Fruit fly (Drosophila melanogaster) whole organism, embryonic: Measurements from ENCODE around the gene CG15429.

Experiments used
- CG15269 ChIP-seq: fragments of 200-800 bp; sonication (Bioruptor generic); optimal IDR thresholded peaks from 2 replicates; lab custom pipeline; 2018; ENCODE audit warnings: missing biosample characterization, mild to moderate bottlenecking, missing genetic modification characterization, moderate library complexity
- ERR ChIP-seq: fragments of 200-800 bp; sonication (Bioruptor generic); optimal IDR thresholded peaks from 2 replicates; lab custom pipeline; 2016; ENCODE audit warnings: missing biosample characterization, missing genetic modification characterization
- caup ChIP-seq: fragments of 200-800 bp; sonication (Bioruptor generic); optimal IDR thresholded peaks from 3 replicates; lab custom pipeline; 2017; ENCODE audit warnings: missing biosample characterization, mild to moderate bottlenecking, missing genetic modification characterization, moderate library complexity; ENCODE audit not compliant: severe bottlenecking
- kah ChIP-seq: fragments of 200-800 bp; sonication (Bioruptor generic); optimal IDR thresholded peaks from 2 replicates; lab custom pipeline; 2018; ENCODE audit warnings: missing biosample characterization, mild to moderate bottlenecking, missing genetic modification characterization
- kni ChIP-seq: fragments of 200-800 bp; sonication (Bioruptor generic); optimal IDR thresholded peaks from 3 replicates; lab custom pipeline; 2017; ENCODE audit warnings: mild to moderate bottlenecking, missing biosample characterization, missing genetic modification reagents, missing genetic modification characterization
- pan ChIP-seq, 4 experiments: fragments of >200 bp in 3 of 4; fragments of 200-800 bp in 1 of 4; sonication (Bioruptor generic) in 1 of 4; optimal IDR thresholded peaks in 3 of 4; IDR thresholded peaks in 1 of 4; 2 replicates each; pipeline versions ENCODE4 v1.3.6 to Lab custom; 2017 to 2022; ENCODE audit warnings: missing biosample characterization in 2 of 4, missing genetic modification characterization in 2 of 4, mixed read lengths in 1 of 4
- sim ChIP-seq: fragments of 200-800 bp; sonication (Bioruptor generic); IDR thresholded peaks from 2 replicates; pipeline ENCODE4 v1.3.6; 2022; ENCODE audit warnings: missing biosample characterization, missing genetic modification characterization

dm6 chr2L:4335979-4336378 lies 16.8 kb upstream of the CG15429 start:
- TF ChIP-seq caup (no peak), sim (GFP tag; lab: Robert Waterston, UW) (no peak), kni (GFP tag; lab: Kevin White, UChicago) (no peak), kah (GFP tag; lab: Kevin White, UChicago) (no peak), pan (optimal IDR thresholded peaks at IDR 0.05; lab: Kevin White, UChicago) (no peak), pan (GFP tag; optimal IDR thresholded peaks at IDR 0.05 in 1 of 2, IDR thresholded peaks at IDR 0.05 in 1 of 2) (no peak), CG15269 (tag; lab: Kevin White, UChicago) (no peak), ERR (GFP tag; lab: Kevin White, UChicago) (no peak)
